Fruit fly (Drosophila melanogaster): ENCODE data around the gene Wnt5.

The Wnt5 gene

dm6 chrX:18546785-18547184 lies 41.6 kb upstream of the Wnt5 start (continued):
- peak; percentile 82 for TF ChIP-seq CG11093 (GFP tag; IDR thresholded peaks at IDR 0.05)
- peak; percentile 59 for TF ChIP-seq Mad (GFP tag; optimal IDR thresholded peaks at IDR 0.05)
- peak; percentile 72 for TF ChIP-seq CG10147 (GFP tag; optimal IDR thresholded peaks at IDR 0.05)
- peak; percentile 76 for TF ChIP-seq Fer1 (GFP tag; optimal IDR thresholded peaks at IDR 0.05)
- TF ChIP-seq dan (GFP tag; IDR thresholded peaks at IDR 0.05): no peak
- TF ChIP-seq abd-A (tag; optimal IDR thresholded peaks at IDR 0.05): peak; percentile 18
- TF ChIP-seq CG5953 (GFP tag; IDR thresholded peaks at IDR 0.05): peak; percentile 81
- TF ChIP-seq CG2875 (GFP tag; optimal IDR thresholded peaks at IDR 0.05): peak; percentile 21
- TF ChIP-seq Hr39 (optimal IDR thresholded peaks at IDR 0.05): no peak
- TF ChIP-seq HLHmδ (GFP tag; optimal IDR thresholded peaks at IDR 0.05): no peak
- 0 out of 2 replicates have a peak, but pooled peaks have one; percentile 41 for TF ChIP-seq wdn (GFP tag; IDR thresholded peaks at IDR 0.05)
- no peak for TF ChIP-seq Dfd (GFP tag; optimal IDR thresholded peaks at IDR 0.05)
- peak; percentile 66 for TF ChIP-seq Nf-YC (tag; optimal IDR thresholded peaks at IDR 0.05)
- peak; percentile 43 for TF ChIP-seq Nf-YB (GFP tag; optimal IDR thresholded peaks at IDR 0.05)
- TF ChIP-seq Eip74EF (GFP tag; optimal IDR thresholded peaks at IDR 0.05): peak in 1 of 2 experiments; percentile 54
- TF ChIP-seq Sin3A (optimal IDR thresholded peaks at IDR 0.05): no peak
- peak; percentile 79 for TF ChIP-seq CG9215 (GFP tag; IDR thresholded peaks at IDR 0.05)
- peak; percentile 72 for TF ChIP-seq Hmr (GFP tag; optimal IDR thresholded peaks at IDR 0.05)
- peak; percentile 77 for TF ChIP-seq Abd-B (GFP tag; optimal IDR thresholded peaks at IDR 0.05)
- peak; percentile 50 for TF ChIP-seq Hr3 (GFP tag; optimal IDR thresholded peaks at IDR 0.05)
- TF ChIP-seq Fer2 (tag; optimal IDR thresholded peaks at IDR 0.05): peak; percentile 61
- peak; percentile 39; the same call in 1 of the 2 replicates for TF ChIP-seq CG43689 (GFP tag; IDR thresholded peaks at IDR 0.05)
- peak; percentile 83 for TF ChIP-seq lilli (GFP tag; optimal IDR thresholded peaks at IDR 0.05)
- TF ChIP-seq salm (tag; optimal IDR thresholded peaks at IDR 0.05): peak; percentile 27
- TF ChIP-seq pho (GFP tag; optimal IDR thresholded peaks at IDR 0.05): peak; percentile 67
- no peak for TF ChIP-seq slou (GFP tag; optimal IDR thresholded peaks at IDR 0.05)
- no peak for TF ChIP-seq CG7745 (tag; optimal IDR thresholded peaks at IDR 0.05)
- peak; percentile 78 for TF ChIP-seq NfI (GFP tag; optimal IDR thresholded peaks at IDR 0.05)
- no peak for TF ChIP-seq dimm (GFP tag; IDR thresholded peaks at IDR 0.05)
- TF ChIP-seq sug (tag; optimal IDR thresholded peaks at IDR 0.05): peak; percentile 73
- peak; percentile 33 for TF ChIP-seq sd (tag; optimal IDR thresholded peaks at IDR 0.05)
- TF ChIP-seq bcd (GFP tag; optimal IDR thresholded peaks at IDR 0.05): peak; percentile 79
- TF ChIP-seq CG3065 (GFP tag; optimal IDR thresholded peaks at IDR 0.05): no peak
- TF ChIP-seq al (GFP tag; IDR thresholded peaks at IDR 0.05): peak; percentile 86
- TF ChIP-seq CG30431 (GFP tag; optimal IDR thresholded peaks at IDR 0.05): peak; percentile 26
- peak; percentile 51 for TF ChIP-seq CG7928 (GFP tag; optimal IDR thresholded peaks at IDR 0.05)
- peak; percentile 18 for TF ChIP-seq zen (tag; optimal IDR thresholded peaks at IDR 0.05)
- peak; percentile 63; the same call in 1 of the 2 replicates for TF ChIP-seq Awh (GFP tag; IDR thresholded peaks at IDR 0.05)
- no peak for TF ChIP-seq CG8359 (GFP tag; optimal IDR thresholded peaks at IDR 0.05; ENCODE audit: borderline replicate concordance)
- peak; percentile 53 for TF ChIP-seq CG8944 (GFP tag; optimal IDR thresholded peaks at IDR 0.05)
- no peak for TF ChIP-seq bbx (GFP tag; IDR thresholded peaks at IDR 0.05; ENCODE audit: partially characterized antibody)
- TF ChIP-seq CG1602 (GFP tag; optimal IDR thresholded peaks at IDR 0.05): peak; percentile 63
- no peak for TF ChIP-seq CG1832 (GFP tag; optimal IDR thresholded peaks at IDR 0.05)
- peak; percentile 52 for TF ChIP-seq lbe (GFP tag; optimal IDR thresholded peaks at IDR 0.05)
- TF ChIP-seq CG7963 (GFP tag; IDR thresholded peaks at IDR 0.05; ENCODE audit: partially characterized antibody): no peak
- TF ChIP-seq CG10543 (GFP tag; optimal IDR thresholded peaks at IDR 0.05): peak; percentile 64
- TF ChIP-seq tup (GFP tag; optimal IDR thresholded peaks at IDR 0.05): peak; percentile 42
- peak; percentile 55 for TF ChIP-seq CG8089 (GFP tag; optimal IDR thresholded peaks at IDR 0.05)
- no peak for TF ChIP-seq psq (GFP tag; optimal IDR thresholded peaks at IDR 0.05)
- peak; percentile 63 for TF ChIP-seq vfl (GFP tag; optimal IDR thresholded peaks at IDR 0.05)
- peak; percentile 73 for TF ChIP-seq sens-2 (GFP tag; IDR thresholded peaks at IDR 0.05)

All from whole organism, embryonic.